Worm (Caenorhabditis elegans) whole organism, L4 larva: ENCODE results near the gene fbxa-181.

Source experiments
- F10B5.3 ChIP-seq: sonication (generic microtip); optimal IDR thresholded peaks from 2 replicates; lab custom pipeline; 2016; ENCODE audit warnings: mild to moderate bottlenecking, missing genetic modification characterization, missing compliant biosample characterization
- F26F4.8 ChIP-seq: fragments of 200-800 bp; sonication (Bioruptor generic); conservative IDR thresholded peaks from 2 replicates; pipeline ENCODE4 v1.3.6; 2022; ENCODE audit warnings: missing genetic modification characterization, missing compliant biosample characterization
- F49E8.2 ChIP-seq: sonication (generic microtip); optimal IDR thresholded peaks from 2 replicates; lab custom pipeline; 2016; ENCODE audit warnings: missing compliant biosample characterization, mild to moderate bottlenecking, missing genetic modification characterization, borderline replicate concordance
- T26A8.4 ChIP-seq: fragments of 200-800 bp; sonication (Bioruptor generic); IDR thresholded peaks from 2 replicates; pipeline ENCODE4 v1.3.6; 2022; ENCODE audit warnings: missing genetic modification characterization, missing compliant biosample characterization
- Y48G9A.11 ChIP-seq: fragments of 200-800 bp; sonication (Bioruptor generic); IDR thresholded peaks from 2 replicates; pipeline ENCODE4 v1.3.6; 2022; ENCODE audit warnings: missing genetic modification reagents, missing genetic modification characterization, missing compliant biosample characterization
- Y75B8A.6 ChIP-seq: fragments of 200-800 bp; sonication (Bioruptor generic); IDR thresholded peaks from 2 replicates; pipeline ENCODE4 v1.3.6; 2022; ENCODE audit warnings: missing genetic modification reagents, missing genetic modification characterization, missing compliant biosample characterization
- ZK546.5 ChIP-seq, 2 experiments: sonication (generic microtip); optimal IDR thresholded peaks; 2 replicates each; lab custom pipeline; 2017; ENCODE audit warnings: missing biosample characterization in 2 of 2, missing genetic modification characterization in 2 of 2
- aha-1 ChIP-seq: fragments of 150-350 bp; peaks from one replicate; lab custom pipeline; 2014; ENCODE audit warnings: missing biosample characterization, missing genetic modification characterization
- attf-4 ChIP-seq: sonication (generic microtip); optimal IDR thresholded peaks from 3 replicates; lab custom pipeline; 2017; ENCODE audit warnings: missing biosample characterization, missing genetic modification characterization
- ceh-32 ChIP-seq: sonication (generic microtip); optimal IDR thresholded peaks from 2 replicates; lab custom pipeline; 2016; ENCODE audit warnings: mild to moderate bottlenecking, missing genetic modification characterization, missing compliant biosample characterization; ENCODE audit not compliant: poor library complexity
- ceh-44 ChIP-seq: fragments of 200-800 bp; sonication (Bioruptor generic); IDR thresholded peaks from 2 replicates; pipeline ENCODE4 v1.3.6; 2022; ENCODE audit warnings: missing genetic modification reagents, missing genetic modification characterization, missing compliant biosample characterization
- ceh-62 ChIP-seq: sonication (generic microtip); optimal IDR thresholded peaks from 2 replicates; lab custom pipeline; 2017; ENCODE audit warnings: missing biosample characterization, missing genetic modification characterization
- ctbp-1 ChIP-seq: fragments of 200-800 bp; sonication (Bioruptor generic); IDR thresholded peaks from 2 replicates; pipeline ENCODE4 v1.3.6; 2022; ENCODE audit warnings: missing genetic modification reagents, missing genetic modification characterization, missing compliant biosample characterization
- daf-12 ChIP-seq: fragments of 150-350 bp; optimal IDR thresholded peaks from 2 replicates; lab custom pipeline; 2014; ENCODE audit warnings: missing biosample characterization, missing genetic modification reagents, missing genetic modification characterization
- daf-16 ChIP-seq, 3 experiments: sonication (generic microtip); optimal IDR thresholded peaks; 2 replicates each; lab custom pipeline; 2016 to 2017; ENCODE audit warnings: missing genetic modification characterization in 3 of 3, missing genetic modification reagents in 3 of 3, mild to moderate bottlenecking in 2 of 3, missing compliant biosample characterization in 2 of 3, missing biosample characterization in 1 of 3, moderate library complexity in 1 of 3
- daf-8 ChIP-seq: fragments of 200-800 bp; sonication (Bioruptor generic); IDR thresholded peaks from 2 replicates; pipeline ENCODE4 v1.3.6; 2022; ENCODE audit warnings: missing genetic modification characterization, missing compliant biosample characterization
- dmd-6 ChIP-seq: fragments of 200-800 bp; sonication (Bioruptor generic); IDR thresholded peaks from 2 replicates; pipeline ENCODE4 v1.3.6; 2022; ENCODE audit warnings: missing genetic modification reagents, missing genetic modification characterization, missing compliant biosample characterization
- dmd-9 ChIP-seq: fragments of 200-800 bp; sonication (Bioruptor generic); IDR thresholded peaks from 2 replicates; pipeline ENCODE4 v1.3.6; 2022; ENCODE audit warnings: missing genetic modification reagents, missing genetic modification characterization, missing compliant biosample characterization
- dpl-1 ChIP-seq: fragments of 150-350 bp; optimal IDR thresholded peaks from 2 replicates; lab custom pipeline; 2014; ENCODE audit warnings: missing biosample characterization, missing genetic modification reagents, missing genetic modification characterization
- dve-1 ChIP-seq: sonication (generic microtip); optimal IDR thresholded peaks from 2 replicates; lab custom pipeline; 2017; ENCODE audit warnings: antibody characterized with exemption, mild to moderate bottlenecking, missing genetic modification characterization, missing compliant biosample characterization; ENCODE audit not compliant: insufficient read depth
- egl-27 ChIP-seq: sonication (generic microtip); optimal IDR thresholded peaks from 3 replicates; lab custom pipeline; 2017; ENCODE audit warnings: missing biosample characterization, missing genetic modification reagents, missing genetic modification characterization
- fos-1 ChIP-seq: fragments of 150-350 bp; optimal IDR thresholded peaks from 2 replicates; lab custom pipeline; 2014; ENCODE audit warnings: missing biosample characterization, missing genetic modification characterization
- hif-1 ChIP-seq, 2 experiments: sonication (generic microtip); optimal IDR thresholded peaks; 2 replicates each; lab custom pipeline; 2016 to 2017; ENCODE audit warnings: missing compliant biosample characterization in 2 of 2, missing genetic modification characterization in 2 of 2, missing genetic modification reagents in 2 of 2, missing genotype in 2 of 2, mild to moderate bottlenecking in 1 of 2
- hlh-30 ChIP-seq: sonication (generic microtip); optimal IDR thresholded peaks from 2 replicates; lab custom pipeline; 2017; ENCODE audit warnings: antibody characterized with exemption, mild to moderate bottlenecking, missing genetic modification characterization, missing compliant biosample characterization; ENCODE audit not compliant: insufficient read depth
- hmg-1.1 ChIP-seq: fragments of 200-800 bp; sonication (Bioruptor generic); IDR thresholded peaks from 2 replicates; pipeline ENCODE4 v1.3.6; 2022; ENCODE audit warnings: missing genetic modification reagents, missing genetic modification characterization, missing compliant biosample characterization
- lin-1 ChIP-seq: fragments of 200-800 bp; sonication (Bioruptor generic); IDR thresholded peaks from 2 replicates; pipeline ENCODE4 v1.3.6; 2022; ENCODE audit warnings: missing genetic modification reagents, missing genetic modification characterization, missing compliant biosample characterization
- lin-13 ChIP-seq: fragments of 150-350 bp; optimal IDR thresholded peaks from 2 replicates; lab custom pipeline; 2014; ENCODE audit warnings: missing biosample characterization, missing genetic modification reagents, missing genetic modification characterization
- lin-38 ChIP-seq: fragments of 200-800 bp; sonication (Bioruptor generic); IDR thresholded peaks from 2 replicates; pipeline ENCODE4 v1.3.6; 2022; ENCODE audit warnings: missing genetic modification reagents, missing genetic modification characterization, missing compliant biosample characterization
- lin-39 ChIP-seq: fragments of 150-350 bp; optimal IDR thresholded peaks from 2 replicates; lab custom pipeline; 2014; ENCODE audit warnings: missing biosample characterization, missing genetic modification reagents, missing genetic modification characterization
- mxl-2 ChIP-seq: fragments of 200-800 bp; sonication (Bioruptor generic); conservative IDR thresholded peaks from 2 replicates; pipeline ENCODE4 v1.3.6; 2022; ENCODE audit warnings: missing genetic modification reagents, missing genetic modification characterization, missing compliant biosample characterization
- mxl-3 ChIP-seq: fragments of 200-800 bp; sonication (Bioruptor generic); optimal IDR thresholded peaks from 2 replicates; lab custom pipeline; 2018; ENCODE audit warnings: mild to moderate bottlenecking, missing genetic modification characterization, missing compliant biosample characterization
- nhr-10 ChIP-seq: fragments of 150-350 bp; optimal IDR thresholded peaks from 2 replicates; lab custom pipeline; 2014; ENCODE audit warnings: missing biosample characterization, missing genetic modification characterization
- nhr-237 ChIP-seq: sonication (generic microtip); optimal IDR thresholded peaks from 2 replicates; lab custom pipeline; 2017; ENCODE audit warnings: missing biosample characterization, missing genetic modification characterization
- nhr-28 ChIP-seq: fragments of 150-350 bp; optimal IDR thresholded peaks from 2 replicates; lab custom pipeline; 2014; ENCODE audit warnings: missing biosample characterization, missing genetic modification characterization
- nhr-77 ChIP-seq: fragments of 150-350 bp; optimal IDR thresholded peaks from 2 replicates; lab custom pipeline; 2014; ENCODE audit warnings: missing biosample characterization, missing genetic modification characterization
- pha-4 ChIP-seq, 2 experiments: fragments of 150-350 bp in 1 of 2; fragments of 200-800 bp in 1 of 2; sonication (Bioruptor generic) in 1 of 2; IDR thresholded peaks in 1 of 2; optimal IDR thresholded peaks in 1 of 2; 2 replicates each; pipeline versions ENCODE4 v1.3.6 to Lab custom; 2014 to 2022; ENCODE audit warnings: missing genetic modification characterization in 2 of 2, missing genetic modification reagents in 2 of 2, missing biosample characterization in 1 of 2, missing compliant biosample characterization in 1 of 2
- pqm-1 ChIP-seq: sonication (generic microtip); optimal IDR thresholded peaks from 2 replicates; lab custom pipeline; 2017; ENCODE audit warnings: missing biosample characterization, missing genetic modification characterization
- set-16 ChIP-seq: fragments of 200-800 bp; sonication (Bioruptor generic); IDR thresholded peaks from 2 replicates; pipeline ENCODE4 v1.3.6; 2022; ENCODE audit warnings: missing genetic modification reagents, missing genetic modification characterization, missing compliant biosample characterization
- spr-1 ChIP-seq: sonication (generic microtip); optimal IDR thresholded peaks from 2 replicates; lab custom pipeline; 2016; ENCODE audit warnings: mild to moderate bottlenecking, missing genetic modification characterization, missing compliant biosample characterization
- unc-130 ChIP-seq: sonication (generic microtip); optimal IDR thresholded peaks from 2 replicates; lab custom pipeline; 2016; ENCODE audit warnings: missing genetic modification reagents, missing genetic modification characterization, missing compliant biosample characterization
- unc-62 ChIP-seq, 3 experiments: fragments of 150-350 bp in 1 of 3; sonication (generic microtip); optimal IDR thresholded peaks in 2 of 3; peaks in 1 of 3; 1 replicate in 1 of 3; 2 replicates in 2 of 3; lab custom pipeline; 2014 to 2017; ENCODE audit warnings: missing biosample characterization in 3 of 3, missing genetic modification characterization in 3 of 3, missing genetic modification reagents in 3 of 3, missing genotype in 1 of 3

fbxa-181 gene

ce11 chrV:13730762-13731161 lies 5.1 kb downstream of the fbxa-181 start, which contains the start of gene dct-17:
TSS of gene dct-17 (minus strand) at chrV:13730784.
- TF ChIP-seq F10B5.3 (tag; lab: Kevin White, UChicago) (no peak), spr-1 (tag; lab: Kevin White, UChicago) (no peak), dve-1 (tag; lab: Kevin White, UChicago) (no peak), Y48G9A.11 (GFP tag; lab: Robert Waterston, UW) (no peak), aha-1 (tag; lab: Kevin White, UChicago) (peak; percentile 14), set-16 (GFP tag; lab: Robert Waterston, UW) (no peak), ceh-32 (tag; lab: Kevin White, UChicago) (no peak), ceh-62 (no peak), ceh-44 (GFP tag; lab: Robert Waterston, UW) (no peak), nhr-237 (no peak), daf-16 (GFP tag; optimal IDR thresholded peaks at IDR 0.05; lab: Kevin White, UChicago) (no peak), daf-16 (tag; optimal IDR thresholded peaks at IDR 0.05; lab: Kevin White, UChicago) (peak; percentile 6), ZK546.5 (tag; optimal IDR thresholded peaks at IDR 0.05; lab: Kevin White, UChicago) (no peak), dmd-6 (GFP tag; lab: Robert Waterston, UW) (peak; percentile 70), lin-39 (no peak), nhr-28 (tag; lab: Kevin White, UChicago) (peak; percentile 31), pqm-1 (tag; lab: Kevin White, UChicago) (peak; percentile 48)

ce11 chrV:13736147-13736546 lies 10.5 kb downstream of the fbxa-181 start, which contains the start of gene F35E12.6:
TSS of gene F35E12.6 (minus strand) at chrV:13736247.
- TF ChIP-seq pqm-1 (tag; lab: Kevin White, UChicago) (peak; percentile 15), attf-4 (tag; lab: Kevin White, UChicago) (no peak), nhr-10 (tag; lab: Kevin White, UChicago) (no peak), dve-1 (tag; lab: Kevin White, UChicago) (peak; percentile 2), unc-62 (GFP tag; optimal IDR thresholded peaks at IDR 0.05 in 1 of 2; lab: Kevin White, UChicago) (peak in 1 of 2 experiments; percentile 66), unc-62 (tag; optimal IDR thresholded peaks at IDR 0.05; lab: Kevin White, UChicago) (no peak), daf-16 (GFP tag; optimal IDR thresholded peaks at IDR 0.05; lab: Kevin White, UChicago) (no peak), daf-16 (tag; optimal IDR thresholded peaks at IDR 0.05; lab: Kevin White, UChicago) (peak; percentile 36)

- TF ChIP-seq mxl-3 (GFP tag; lab: Kevin White, UChicago) = no peak
- peak in 1 of 2 experiments; percentile 50 for TF ChIP-seq unc-62 (GFP tag; optimal IDR thresholded peaks at IDR 0.05 in 1 of 2; lab: Kevin White, UChicago)
- TF ChIP-seq unc-62 (tag; optimal IDR thresholded peaks at IDR 0.05; lab: Kevin White, UChicago) = no peak
Observed at ce11 chrV:13738374-13738773, 12.7 kb downstream of the fbxa-181 start, which contains the start of gene irg-5. TSS of gene irg-5 (minus strand) at chrV:13738474.

ce11 chrV:13739901-13740300 lies 14.2 kb downstream of the fbxa-181 start:
- TF ChIP-seq hmg-1.1 = no peak
- TF ChIP-seq mxl-2 (GFP tag; lab: Robert Waterston, UW) = no peak
- TF ChIP-seq dmd-9 (GFP tag; lab: Robert Waterston, UW) = no peak
- TF ChIP-seq lin-13 (GFP tag; lab: Kevin White, UChicago) = no peak
- TF ChIP-seq F49E8.2 (tag; lab: Kevin White, UChicago) = no peak
- no peak for TF ChIP-seq ceh-32 (tag; lab: Kevin White, UChicago)
- no peak for TF ChIP-seq dpl-1 (GFP tag; lab: Kevin White, UChicago)
- TF ChIP-seq set-16 (GFP tag; lab: Robert Waterston, UW) = no peak
- TF ChIP-seq ctbp-1 = no peak
- no peak for TF ChIP-seq ceh-44 (GFP tag; lab: Robert Waterston, UW)
- TF ChIP-seq hif-1 (tag; optimal IDR thresholded peaks at IDR 0.05; lab: Kevin White, UChicago) = no peak
- TF ChIP-seq nhr-28 (tag; lab: Kevin White, UChicago) = peak; percentile 94
- no peak for TF ChIP-seq F26F4.8
- no peak for TF ChIP-seq egl-27 (tag; lab: Kevin White, UChicago)
- no peak for TF ChIP-seq daf-8 (GFP tag; lab: Robert Waterston, UW)
- TF ChIP-seq Y75B8A.6 (GFP tag; lab: Robert Waterston, UW) = no peak
- TF ChIP-seq T26A8.4 (GFP tag; lab: Robert Waterston, UW) = no peak
- TF ChIP-seq dve-1 (tag; lab: Kevin White, UChicago) = peak; percentile 81
- no peak for TF ChIP-seq lin-38
- no peak for TF ChIP-seq nhr-77
- TF ChIP-seq fos-1 = no peak
- TF ChIP-seq pha-4 (GFP tag; IDR thresholded peaks at IDR 0.05; lab: Robert Waterston, UW) = no peak
- TF ChIP-seq pha-4 (tag; optimal IDR thresholded peaks at IDR 0.05; lab: Kevin White, UChicago) = no peak
- TF ChIP-seq lin-1 = no peak
- TF ChIP-seq nhr-10 (tag; lab: Kevin White, UChicago) = no peak
- no peak for TF ChIP-seq hlh-30 (tag; lab: Kevin White, UChicago)
- no peak for TF ChIP-seq unc-130
- TF ChIP-seq nhr-237 = no peak
- no peak for TF ChIP-seq daf-12
